Worm (Caenorhabditis elegans) whole organism, L1 larva: ENCODE results near the gene lipl-7.
A peak's percentile ranks its signal among the peaks of the same experiment; 100 is the strongest.

Source experiments
- mep-1 ChIP-seq: fragments of 150-350 bp; optimal IDR thresholded peaks from 2 replicates; lab custom pipeline; 2014; ENCODE audit warnings: missing biosample characterization, missing genetic modification characterization
- pax-3 ChIP-seq: fragments of 200-800 bp; sonication (Bioruptor generic); optimal IDR thresholded peaks from 2 replicates; lab custom pipeline; 2018; ENCODE audit warnings: mild to moderate bottlenecking, missing genetic modification characterization, moderate library complexity, missing compliant biosample characterization
- rnt-1 ChIP-seq: sonication (generic microtip); optimal IDR thresholded peaks from 2 replicates; lab custom pipeline; 2016; ENCODE audit warnings: mild to moderate bottlenecking, missing genetic modification characterization, moderate library complexity, missing compliant biosample characterization
- swsn-7 ChIP-seq: sonication (generic microtip); optimal IDR thresholded peaks from 2 replicates; lab custom pipeline; 2016; ENCODE audit warnings: missing genetic modification characterization, missing compliant biosample characterization

ce11 chrIV:10222122-10222589, 19.5 kb downstream of the lipl-7 start, which contains the start of gene C24F3.2:
- TF ChIP-seq mep-1 (tag; lab: Kevin White, UChicago): peak; percentile 69
- TF ChIP-seq pax-3 (tag; lab: Kevin White, UChicago): no peak
- TF ChIP-seq rnt-1: peak; percentile 75
- TF ChIP-seq swsn-7: peak; percentile 67
